Worm (Caenorhabditis elegans): Measurements from ENCODE around the gene T28A8.4.
A peak's percentile ranks its signal among the peaks of the same experiment; 100 is the strongest.

Gene T28A8.4

ce11 chrIII:13527424-13528097 lies 24.1 kb downstream of the T28A8.4 start, which contains the start of gene lron-13 (continued):
- TF ChIP-seq F23B12.7 (tag; optimal IDR thresholded peaks at IDR 0.05; ENCODE audit: insufficient read depth) (no peak), mcd-1 (GFP tag; IDR thresholded peaks at IDR 0.05) (peak; percentile 49), efl-1 (GFP tag; optimal IDR thresholded peaks at IDR 0.05) (no peak), lsy-27 (tag; optimal IDR thresholded peaks at IDR 0.05; ENCODE audit: borderline replicate concordance, insufficient read depth) (no peak), hlh-12 (tag; optimal IDR thresholded peaks at IDR 0.05) (no peak), akir-1 (GFP tag; optimal IDR thresholded peaks at IDR 0.05) (no peak), unc-130 (GFP tag; optimal IDR thresholded peaks at IDR 0.05) (no peak), ztf-26 (tag; optimal IDR thresholded peaks at IDR 0.05) (no peak), ZK185.1 (tag; optimal IDR thresholded peaks at IDR 0.05; ENCODE audit: poor library complexity, severe bottlenecking) (no peak), chd-7 (tag; optimal IDR thresholded peaks at IDR 0.05) (peak; percentile 32), gei-17 (GFP tag; optimal IDR thresholded peaks at IDR 0.05) (no peak), T26A5.8 (tag; optimal IDR thresholded peaks at IDR 0.05) (no peak), Y53G8AR.9 (GFP tag; conservative IDR thresholded peaks at IDR 0.05) (0 out of 2 replicates have a peak, but pooled peaks have one; percentile 48), nhr-90 (tag; optimal IDR thresholded peaks at IDR 0.05) (no peak), xnd-1 (tag; optimal IDR thresholded peaks at IDR 0.05) (no peak), ceh-40 (GFP tag; IDR thresholded peaks at IDR 0.05) (no peak), snpc-1.3 (tag; optimal IDR thresholded peaks at IDR 0.05; ENCODE audit: insufficient read depth) (no peak), ztf-18 (tag; optimal IDR thresholded peaks at IDR 0.05) (no peak), nhr-27 (tag; optimal IDR thresholded peaks at IDR 0.05) (no peak), nfya-2 (GFP tag; IDR thresholded peaks at IDR 0.05) (no peak), F52B5.7 (tag; optimal IDR thresholded peaks at IDR 0.05) (no peak), tbp1 (GFP tag; optimal IDR thresholded peaks at IDR 0.05) (no peak), snpc-1.1 (tag; optimal IDR thresholded peaks at IDR 0.05; ENCODE audit: insufficient read depth) (no peak), K11D2.4 (GFP tag; IDR thresholded peaks at IDR 0.05) (no peak), K12H6.12 (tag; optimal IDR thresholded peaks at IDR 0.05) (no peak), repo-1 (tag; optimal IDR thresholded peaks at IDR 0.05) (no peak), unc-62 (GFP tag; optimal IDR thresholded peaks at IDR 0.05) (no peak), ceh-100 (GFP tag; IDR thresholded peaks at IDR 0.05) (no peak), B0035.1 (tag; optimal IDR thresholded peaks at IDR 0.05) (no peak), ztf-6 (GFP tag; IDR thresholded peaks at IDR 0.05) (no peak), ztf-22 (GFP tag; optimal IDR thresholded peaks at IDR 0.05) (no peak), ccch-3 (GFP tag; optimal IDR thresholded peaks at IDR 0.05) (no peak), bed-1 (GFP tag; IDR thresholded peaks at IDR 0.05) (no peak), bed-2 (GFP tag; IDR thresholded peaks at IDR 0.05) (no peak), fkh-3 (tag; optimal IDR thresholded peaks at IDR 0.05) (no peak), athp-1 (tag; optimal IDR thresholded peaks at IDR 0.05) (no peak), madf-6 (GFP tag; IDR thresholded peaks at IDR 0.05) (0 out of 2 replicates have a peak, but pooled peaks have one; percentile 27)

ce11 chrIII:13528513-13529249 lies 25.2 kb downstream of the T28A8.4 start:
- no peak for TF ChIP-seq attf-6 (GFP tag; IDR thresholded peaks at IDR 0.05)
- TF ChIP-seq hmg-1.2 (GFP tag; IDR thresholded peaks at IDR 0.05) = 0 out of 2 replicates have a peak, but pooled peaks have one; percentile 12
- peak; percentile 11 for TF ChIP-seq attf-5 (GFP tag; optimal IDR thresholded peaks at IDR 0.05)
- TF ChIP-seq Y95B8A.8 (GFP tag; IDR thresholded peaks at IDR 0.05) = peak; percentile 39; the same call in 1 of the 2 replicates
- no peak for TF ChIP-seq attf-3 (GFP tag; conservative IDR thresholded peaks at IDR 0.05)
- no peak for TF ChIP-seq unc-130 (GFP tag; optimal IDR thresholded peaks at IDR 0.05)
- TF ChIP-seq ztf-6 (GFP tag; IDR thresholded peaks at IDR 0.05) = no peak
- peak; percentile 17 for TF ChIP-seq unc-62 (GFP tag; optimal IDR thresholded peaks at IDR 0.05)
- TF ChIP-seq ztf-26 (tag; optimal IDR thresholded peaks at IDR 0.05) = no peak
- no peak for TF ChIP-seq cebp-1 (GFP tag; IDR thresholded peaks at IDR 0.05)
- peak; percentile 33 for TF ChIP-seq cebp-1 (tag; optimal IDR thresholded peaks at IDR 0.05)
- peak; percentile 16 for TF ChIP-seq tbp1 (GFP tag; optimal IDR thresholded peaks at IDR 0.05)
- no peak for TF ChIP-seq pbrm-1 (GFP tag; IDR thresholded peaks at IDR 0.05)
- TF ChIP-seq dox-1 (GFP tag; IDR thresholded peaks at IDR 0.05) = peak; percentile 20; the same call in 1 of the 2 replicates
- peak; percentile 36 for TF ChIP-seq pha-4 (tag; optimal IDR thresholded peaks at IDR 0.05)
